Worm (Caenorhabditis elegans): ENCODE results near the gene nhr-105.
A peak's percentile ranks its signal among the peaks of the same experiment; 100 is the strongest.

nhr-105 gene

DNA sequence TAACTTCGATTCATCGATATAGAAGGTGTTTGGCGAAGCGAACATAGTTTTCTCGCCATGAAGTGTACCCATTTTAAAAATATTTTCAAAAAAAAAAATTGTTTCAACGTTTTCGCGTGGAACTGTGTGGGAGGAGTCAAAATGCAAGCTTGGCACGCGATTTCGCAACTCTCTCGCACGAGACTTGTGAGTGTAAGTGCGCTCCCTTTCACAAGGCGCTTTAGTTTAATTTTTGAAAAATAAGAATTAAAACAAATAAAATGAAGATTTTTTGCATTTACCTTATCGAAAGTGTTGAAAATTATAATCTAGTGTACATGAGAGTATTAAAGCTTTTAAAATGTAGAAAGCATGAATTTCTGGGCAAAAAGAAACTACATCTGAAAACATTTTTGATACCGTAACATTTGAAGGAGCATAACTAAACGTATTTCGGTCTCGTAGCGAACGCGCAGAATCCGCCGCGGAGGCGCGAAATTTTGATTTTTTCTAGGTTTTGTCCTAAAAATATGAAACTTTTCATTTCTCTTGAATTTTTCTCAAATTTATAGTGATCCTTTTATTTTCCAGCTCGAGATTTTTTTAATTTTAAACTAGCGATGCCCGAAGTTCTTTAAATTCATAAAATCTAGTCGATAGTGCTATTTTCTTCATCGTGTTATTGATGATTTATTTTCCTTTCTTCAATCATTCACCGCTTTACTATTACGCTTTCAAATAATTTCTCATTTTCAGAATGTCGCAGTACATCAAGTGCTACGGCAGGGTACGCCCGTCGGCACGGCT is 10.3 kb upstream of the nhr-105 start, which contains the start of the genes cogc-2 and klp-18 (continued):
- TF ChIP-seq rnt-1 (tag; optimal IDR thresholded peaks at IDR 0.05) (peak; percentile 93), efl-1 (optimal IDR thresholded peaks at IDR 0.05) (peak; percentile 96 to 97), efl-1 (GFP tag; optimal IDR thresholded peaks at IDR 0.05 in 1 of 2) (peak; percentile 95 to 99), nhr-76 (tag; optimal IDR thresholded peaks at IDR 0.05) (peak; percentile 69), unc-86 (tag; optimal IDR thresholded peaks at IDR 0.05) (peak; percentile 83), unc-62 (GFP tag; optimal IDR thresholded peaks at IDR 0.05) (no peak), nhr-84 (tag; optimal IDR thresholded peaks at IDR 0.05) (no peak), lsy-2 (tag; optimal IDR thresholded peaks at IDR 0.05) (peak; percentile 87 to 91), efl-3 (GFP tag; optimal IDR thresholded peaks at IDR 0.05) (no peak), ceh-63 (GFP tag; optimal IDR thresholded peaks at IDR 0.05) (no peak), sptf-1 (tag; optimal IDR thresholded peaks at IDR 0.05) (no peak), blmp-1 (tag; optimal IDR thresholded peaks at IDR 0.05) (peak; percentile 80), pqm-1 (tag; optimal IDR thresholded peaks at IDR 0.05) (no peak), grh-1 (GFP tag; IDR thresholded peaks at IDR 0.05) (peak; percentile 78), Y116A8C.19 (tag; optimal IDR thresholded peaks at IDR 0.05; ENCODE audit: borderline replicate concordance) (no peak), unc-130 (tag; optimal IDR thresholded peaks at IDR 0.05) (peak; percentile 96), pax-3 (tag; optimal IDR thresholded peaks at IDR 0.05) (peak; percentile 32), fkh-4 (tag; optimal IDR thresholded peaks at IDR 0.05; ENCODE audit: borderline replicate concordance) (peak; percentile 9), nhr-237 (tag; optimal IDR thresholded peaks at IDR 0.05) (no peak), C16A3.4 (tag; optimal IDR thresholded peaks at IDR 0.05) (peak; percentile 94), irx-1 (tag; optimal IDR thresholded peaks at IDR 0.05) (peak; percentile 71), dpl-1 (GFP tag; optimal IDR thresholded peaks at IDR 0.05) (peak; percentile 91 to 96 (median 95)), ama-1 (optimal IDR thresholded peaks at IDR 0.05) (no peak), zip-4 (GFP tag; optimal IDR thresholded peaks at IDR 0.05) (peak; percentile 64), mef-2 (tag; optimal IDR thresholded peaks at IDR 0.05) (no peak), dsc-1 (tag; optimal IDR thresholded peaks at IDR 0.05) (peak; percentile 85), lin-35 (GFP tag; optimal IDR thresholded peaks at IDR 0.05) (peak; percentile 95 to 99), fos-1 (tag; optimal IDR thresholded peaks at IDR 0.05) (peak; percentile 44), nhr-77 (tag; optimal IDR thresholded peaks at IDR 0.05) (peak; percentile 68), nhr-11 (tag; optimal IDR thresholded peaks at IDR 0.05) (peak; percentile 7), isw-1 (GFP tag; IDR thresholded peaks at IDR 0.05) (peak; percentile 73), ceh-90 (tag; optimal IDR thresholded peaks at IDR 0.05) (peak; percentile 12), mdl-1 (tag; optimal IDR thresholded peaks at IDR 0.05) (peak in 1 of 2 experiments; percentile 88), egl-27 (tag; optimal IDR thresholded peaks at IDR 0.05) (no peak), C04F5.9 (tag; optimal IDR thresholded peaks at IDR 0.05) (peak; percentile 52), hlh-4 (tag; optimal IDR thresholded peaks at IDR 0.05) (no peak), nhr-47 (tag; optimal IDR thresholded peaks at IDR 0.05) (peak; percentile 88), C34B4.2 (tag; optimal IDR thresholded peaks at IDR 0.05) (no peak), lin-13 (GFP tag; optimal IDR thresholded peaks at IDR 0.05) (peak; percentile 70), lir-3 (tag; optimal IDR thresholded peaks at IDR 0.05; ENCODE audit: poor library complexity) (peak; percentile 74), unc-98 (GFP tag; IDR thresholded peaks at IDR 0.05) (no peak), vab-15 (tag; optimal IDR thresholded peaks at IDR 0.05) (no peak), jun-1 (tag; optimal IDR thresholded peaks at IDR 0.05) (peak; percentile 44), sup-37 (GFP tag; optimal IDR thresholded peaks at IDR 0.05) (no peak), alr-1 (tag; optimal IDR thresholded peaks at IDR 0.05; ENCODE audit: borderline replicate concordance) (no peak), nhr-85 (tag) (peak; percentile 85), mab-9 (GFP tag; IDR thresholded peaks at IDR 0.05) (peak; percentile 59), ztf-11 (tag; optimal IDR thresholded peaks at IDR 0.05) (peak in 1 of 2 experiments; percentile 63), ces-1 (GFP tag; optimal IDR thresholded peaks at IDR 0.05) (no peak), xbp-1 (tag; optimal IDR thresholded peaks at IDR 0.05) (peak; percentile 83), sox-4 (tag; optimal IDR thresholded peaks at IDR 0.05) (peak; percentile 63), F16B12.6 (tag; optimal IDR thresholded peaks at IDR 0.05) (peak; percentile 50)
